Worm (Caenorhabditis elegans): ENCODE measurements around the gene cyp-25A6.

The cyp-25A6 gene

ce11 chrIV:4210868-4211267, 13.6 kb downstream of the cyp-25A6 start:
- no peak for TF ChIP-seq klf-2 (GFP tag; conservative IDR thresholded peaks at IDR 0.05)
- no peak for TF ChIP-seq ref-1 (GFP tag; conservative IDR thresholded peaks at IDR 0.05)
- no peak for TF ChIP-seq tab-1 (GFP tag; IDR thresholded peaks at IDR 0.05)
- TF ChIP-seq ztf-23 (GFP tag; IDR thresholded peaks at IDR 0.05) = no peak
- TF ChIP-seq med-1 (GFP tag; optimal IDR thresholded peaks at IDR 0.05; ENCODE audit: insufficient read depth) = no peak
- no peak for TF ChIP-seq ztf-29 (GFP tag; IDR thresholded peaks at IDR 0.05)
- no peak for TF ChIP-seq flt-1 (GFP tag; IDR thresholded peaks at IDR 0.05)
- TF ChIP-seq cog-1 (tag; optimal IDR thresholded peaks at IDR 0.05) = no peak
- TF ChIP-seq T22C8.4 (GFP tag; IDR thresholded peaks at IDR 0.05) = no peak

ce11 chrIV:4212733-4213132, 15.5 kb downstream of the cyp-25A6 start:
- TF ChIP-seq T22C8.4 (GFP tag; IDR thresholded peaks at IDR 0.05) = no peak
- TF ChIP-seq ref-1 (GFP tag; conservative IDR thresholded peaks at IDR 0.05) = no peak
- no peak for TF ChIP-seq klf-2 (GFP tag; conservative IDR thresholded peaks at IDR 0.05)
- no peak for TF ChIP-seq ztf-23 (GFP tag; IDR thresholded peaks at IDR 0.05)
- TF ChIP-seq cog-1 (tag; optimal IDR thresholded peaks at IDR 0.05) = no peak
- TF ChIP-seq tab-1 (GFP tag; IDR thresholded peaks at IDR 0.05) = no peak

ce11 chrIV:4215349-4215748, 18.1 kb downstream of the cyp-25A6 start:
- TF ChIP-seq klf-2 (GFP tag; conservative IDR thresholded peaks at IDR 0.05) (no peak), flt-1 (GFP tag; IDR thresholded peaks at IDR 0.05) (no peak), ztf-23 (GFP tag; IDR thresholded peaks at IDR 0.05) (no peak), ref-1 (GFP tag; conservative IDR thresholded peaks at IDR 0.05) (no peak), T22C8.4 (GFP tag; IDR thresholded peaks at IDR 0.05) (no peak), med-1 (GFP tag; optimal IDR thresholded peaks at IDR 0.05; ENCODE audit: insufficient read depth) (no peak), tab-1 (GFP tag; IDR thresholded peaks at IDR 0.05) (no peak)

ce11 chrIV:4216099-4216894, 19.0 kb downstream of the cyp-25A6 start:
- no peak for TF ChIP-seq ztf-29 (GFP tag; IDR thresholded peaks at IDR 0.05)

- TF ChIP-seq flt-1 (GFP tag; IDR thresholded peaks at IDR 0.05) = no peak
- TF ChIP-seq ztf-29 (GFP tag; IDR thresholded peaks at IDR 0.05) = no peak
- no peak for TF ChIP-seq cog-1 (tag; optimal IDR thresholded peaks at IDR 0.05)
- no peak for TF ChIP-seq med-1 (GFP tag; optimal IDR thresholded peaks at IDR 0.05; ENCODE audit: insufficient read depth)
- TF ChIP-seq T22C8.4 (GFP tag; IDR thresholded peaks at IDR 0.05) = no peak
- no peak for TF ChIP-seq tab-1 (GFP tag; IDR thresholded peaks at IDR 0.05)
- TF ChIP-seq klf-2 (GFP tag; conservative IDR thresholded peaks at IDR 0.05) = no peak
- TF ChIP-seq ztf-23 (GFP tag; IDR thresholded peaks at IDR 0.05) = no peak
- no peak for TF ChIP-seq ref-1 (GFP tag; conservative IDR thresholded peaks at IDR 0.05)
These were observed 21.0 kb downstream of the cyp-25A6 start for ce11 chrIV:4218276-4218675.

DNA sequence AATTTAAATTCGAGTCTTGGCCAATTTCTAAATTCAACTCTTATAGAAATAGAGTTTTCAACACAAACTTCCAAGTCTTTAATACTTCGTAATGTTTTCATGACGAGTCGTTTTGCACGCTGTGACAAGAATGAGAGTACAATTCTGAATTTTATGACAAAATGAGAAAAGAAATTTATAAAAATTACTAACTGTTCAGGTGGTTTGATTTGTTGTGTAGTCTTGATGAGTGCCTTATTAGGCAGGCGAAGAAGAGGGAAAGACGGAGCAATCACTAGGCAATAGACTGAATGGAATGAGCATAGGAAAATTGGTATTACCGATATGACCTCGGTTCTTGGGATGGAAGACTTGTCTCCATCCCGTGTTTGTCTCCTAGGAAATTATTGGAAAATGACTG, 22.7 kb downstream of the cyp-25A6 start, which contains the start of gene F30B5.11:
Gene F30B5.11 (minus strand): TSS at position 101 of the 400 bp plus-strand sequence.
- TF ChIP-seq ref-1 (GFP tag; conservative IDR thresholded peaks at IDR 0.05) (no peak), med-1 (GFP tag; optimal IDR thresholded peaks at IDR 0.05; ENCODE audit: insufficient read depth) (no peak), klf-2 (GFP tag; conservative IDR thresholded peaks at IDR 0.05) (no peak), ztf-29 (GFP tag; IDR thresholded peaks at IDR 0.05) (no peak), flt-1 (GFP tag; IDR thresholded peaks at IDR 0.05) (no peak)

- TF ChIP-seq ztf-23 (GFP tag; IDR thresholded peaks at IDR 0.05) (no peak), cog-1 (tag; optimal IDR thresholded peaks at IDR 0.05) (no peak), ztf-29 (GFP tag; IDR thresholded peaks at IDR 0.05) (no peak), med-1 (GFP tag; optimal IDR thresholded peaks at IDR 0.05; ENCODE audit: insufficient read depth) (no peak), flt-1 (GFP tag; IDR thresholded peaks at IDR 0.05) (no peak), ref-1 (GFP tag; conservative IDR thresholded peaks at IDR 0.05) (no peak), tab-1 (GFP tag; IDR thresholded peaks at IDR 0.05) (no peak), T22C8.4 (GFP tag; IDR thresholded peaks at IDR 0.05) (no peak), klf-2 (GFP tag; conservative IDR thresholded peaks at IDR 0.05) (no peak)
These were observed 28.6 kb downstream of the cyp-25A6 start, which contains the start of gene srbc-71 for ce11 chrIV:4225851-4226250. Gene srbc-71, minus strand, starts transcription at chrIV:4225951.

- TF ChIP-seq klf-2 (GFP tag; conservative IDR thresholded peaks at IDR 0.05) (no peak), tab-1 (GFP tag; IDR thresholded peaks at IDR 0.05) (no peak), med-1 (GFP tag; optimal IDR thresholded peaks at IDR 0.05; ENCODE audit: insufficient read depth) (no peak), T22C8.4 (GFP tag; IDR thresholded peaks at IDR 0.05) (no peak), cog-1 (tag; optimal IDR thresholded peaks at IDR 0.05) (no peak)
These were observed 30.6 kb downstream of the cyp-25A6 start, which contains the start of gene srbc-70 for ce11 chrIV:4227917-4228316. Gene srbc-70, minus strand, starts transcription at chrIV:4228017.

- TF ChIP-seq ztf-23 (GFP tag; IDR thresholded peaks at IDR 0.05) (no peak), cog-1 (tag; optimal IDR thresholded peaks at IDR 0.05) (no peak), flt-1 (GFP tag; IDR thresholded peaks at IDR 0.05) (no peak), ztf-29 (GFP tag; IDR thresholded peaks at IDR 0.05) (no peak), med-1 (GFP tag; optimal IDR thresholded peaks at IDR 0.05; ENCODE audit: insufficient read depth) (no peak), klf-2 (GFP tag; conservative IDR thresholded peaks at IDR 0.05) (no peak), ref-1 (GFP tag; conservative IDR thresholded peaks at IDR 0.05) (no peak), T22C8.4 (GFP tag; IDR thresholded peaks at IDR 0.05) (no peak), tab-1 (GFP tag; IDR thresholded peaks at IDR 0.05) (no peak)
These were observed 38.2 kb downstream of the cyp-25A6 start, which contains the start of the genes zipt-2.2 and dpy-13 for ce11 chrIV:4235315-4236024. Gene zipt-2.2, minus strand, starts transcription at chrIV:4235365. Gene dpy-13, plus strand, starts transcription at chrIV:4235614.

Data from whole organism, midembryonic.